Worm (Caenorhabditis elegans): Measurements from ENCODE around the gene mif-2.
A peak's percentile ranks its signal among the peaks of the same experiment; 100 is the strongest.

DNA sequence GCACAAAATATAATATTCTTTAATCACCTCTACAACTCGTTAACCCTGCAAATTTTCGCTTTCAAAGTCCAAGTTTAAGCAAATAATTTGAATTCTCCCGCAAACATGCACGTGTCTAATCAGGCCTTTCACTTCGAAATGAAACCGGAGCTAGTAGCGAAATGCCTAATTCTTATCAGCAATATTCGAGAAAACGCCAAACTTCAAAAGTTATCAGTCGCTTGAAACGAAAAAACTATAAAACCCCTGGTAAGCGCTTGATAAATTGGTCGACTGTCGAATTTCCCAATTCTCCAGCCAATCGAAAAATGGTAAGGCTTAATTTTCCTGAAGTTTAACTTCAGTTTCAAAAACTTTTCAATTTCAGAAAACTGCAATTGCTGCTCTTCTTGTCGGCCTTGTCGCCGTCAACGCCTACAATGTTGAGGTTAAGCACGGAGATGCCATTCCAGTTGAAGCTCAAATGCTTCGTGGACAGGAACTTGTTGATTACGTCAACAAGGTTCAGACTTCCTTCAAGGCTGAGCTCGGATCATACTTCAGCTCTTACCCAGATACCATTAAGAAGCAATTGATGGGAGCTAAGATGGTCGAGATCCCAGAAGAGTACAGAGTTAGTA is 24.7 kb upstream of the mif-2 start, which contains the start of gene cpr-9:
- no peak for TF ChIP-seq unc-42 (tag; optimal IDR thresholded peaks at IDR 0.05)
- TF ChIP-seq npax-4 (tag; optimal IDR thresholded peaks at IDR 0.05) = no peak
- TF ChIP-seq dmd-4 (tag; optimal IDR thresholded peaks at IDR 0.05; ENCODE audit: borderline replicate concordance) = no peak
- TF ChIP-seq ceh-14 (tag; optimal IDR thresholded peaks at IDR 0.05) = no peak
- peak; percentile 51 for TF ChIP-seq elt-2 (tag; optimal IDR thresholded peaks at IDR 0.05)
- TF ChIP-seq pha-4 (tag; optimal IDR thresholded peaks at IDR 0.05) = no peak
- no peak for TF ChIP-seq unc-3 (GFP tag; conservative IDR thresholded peaks at IDR 0.05)
- TF ChIP-seq unc-3 (tag; optimal IDR thresholded peaks at IDR 0.05) = no peak
- no peak for TF ChIP-seq nhr-11 (tag; optimal IDR thresholded peaks at IDR 0.05)
- no peak for TF ChIP-seq tbx-7 (tag; optimal IDR thresholded peaks at IDR 0.05)
- TF ChIP-seq pqm-1 (tag; optimal IDR thresholded peaks at IDR 0.05) = no peak
